Fruit fly (Drosophila melanogaster) whole organism, embryonic: ENCODE results near the gene CG17124.

ENCODE experiments used
- ATbp ChIP-seq: fragments of 200-800 bp; sonication (Bioruptor generic); optimal IDR thresholded peaks from 2 replicates; lab custom pipeline; 2017; ENCODE audit warnings: missing biosample characterization, mild to moderate bottlenecking, missing genetic modification characterization, missing genetic modification reagents
- Asciz ChIP-seq: fragments of 200-800 bp; sonication (Bioruptor generic); optimal IDR thresholded peaks from 2 replicates; lab custom pipeline; 2017; ENCODE audit warnings: missing biosample characterization, mild to moderate bottlenecking, missing genetic modification characterization, missing genetic modification reagents
- CG10274 ChIP-seq: fragments of 200-800 bp; sonication (Bioruptor generic); optimal IDR thresholded peaks from 3 replicates; lab custom pipeline; 2017; ENCODE audit warnings: missing biosample characterization, mild to moderate bottlenecking, missing genetic modification characterization
- CG10462 ChIP-seq: fragments of 200-800 bp; sonication (Bioruptor generic); optimal IDR thresholded peaks from 2 replicates; lab custom pipeline; 2016; ENCODE audit warnings: missing biosample characterization, missing genetic modification characterization
- CG10565 ChIP-seq: fragments of 200-800 bp; sonication (Bioruptor generic); optimal IDR thresholded peaks from 3 replicates; lab custom pipeline; 2016; ENCODE audit warnings: missing biosample characterization, mild to moderate bottlenecking, missing genetic modification characterization
- CG11456 ChIP-seq: fragments of 200-800 bp; sonication (Bioruptor generic); IDR thresholded peaks from 3 replicates; pipeline ENCODE4 v1.3.6; 2022; ENCODE audit warnings: missing biosample characterization, missing genetic modification characterization
- CG15011 ChIP-seq: fragments of 200-800 bp; sonication (Bioruptor generic); optimal IDR thresholded peaks from 3 replicates; lab custom pipeline; 2018; ENCODE audit warnings: missing biosample characterization, mild to moderate bottlenecking, missing genetic modification characterization
- CG2199 ChIP-seq: fragments of 200-800 bp; sonication (Bioruptor generic); IDR thresholded peaks from 3 replicates; pipeline ENCODE4 v1.3.6; 2022; ENCODE audit warnings: missing biosample characterization, missing genetic modification characterization
- CG30431 ChIP-seq: fragments of 200-800 bp; sonication (Bioruptor generic); optimal IDR thresholded peaks from 2 replicates; lab custom pipeline; 2017; ENCODE audit warnings: missing biosample characterization, missing genetic modification characterization
- CG31388 ChIP-seq: fragments of 200-800 bp; sonication (Bioruptor generic); optimal IDR thresholded peaks from 2 replicates; lab custom pipeline; 2016; ENCODE audit warnings: missing biosample characterization, missing genetic modification characterization
- CG32767 ChIP-seq: fragments of 200-800 bp; sonication (Bioruptor generic); IDR thresholded peaks from 2 replicates; pipeline ENCODE4 v1.3.6; 2022; ENCODE audit warnings: missing biosample characterization, missing genetic modification characterization
- CG4404 ChIP-seq: fragments of 200-800 bp; sonication (Bioruptor generic); IDR thresholded peaks from 2 replicates; pipeline ENCODE4 v1.3.6; 2022; ENCODE audit warnings: missing biosample characterization, missing genetic modification characterization
- CG5180 ChIP-seq: fragments of 200-800 bp; sonication (Bioruptor generic); optimal IDR thresholded peaks from 3 replicates; lab custom pipeline; 2017; ENCODE audit warnings: missing biosample characterization, missing genetic modification characterization, mild to moderate bottlenecking, moderate library complexity, missing genetic modification reagents
- CG5245 ChIP-seq: fragments of 200-800 bp; sonication (Bioruptor generic); optimal IDR thresholded peaks from 3 replicates; lab custom pipeline; 2016; ENCODE audit warnings: missing biosample characterization, missing genetic modification characterization
- CG7271 ChIP-seq: fragments of 200-800 bp; sonication (Bioruptor generic); optimal IDR thresholded peaks from 2 replicates; lab custom pipeline; 2018; ENCODE audit warnings: missing biosample characterization, mild to moderate bottlenecking, missing genetic modification characterization, moderate library complexity
- CG8089 ChIP-seq: fragments of 200-800 bp; sonication (Bioruptor generic); optimal IDR thresholded peaks from 3 replicates; lab custom pipeline; 2016; ENCODE audit warnings: missing biosample characterization, missing genetic modification characterization
- CG9876 ChIP-seq: fragments of 200-800 bp; sonication (Bioruptor generic); optimal IDR thresholded peaks from 2 replicates; lab custom pipeline; 2016; ENCODE audit warnings: missing biosample characterization, missing genetic modification characterization
- D ChIP-seq, 2 experiments: fragments of 200-800 bp in 1 of 2; fragments of >200 bp in 1 of 2; sonication (Bioruptor generic) in 1 of 2; optimal IDR thresholded peaks; 2 replicates in 1 of 2; 3 replicates in 1 of 2; lab custom pipeline; 2017; ENCODE audit warnings: mild to moderate bottlenecking in 1 of 2, missing biosample characterization in 1 of 2, missing genetic modification characterization in 1 of 2, missing genetic modification reagents in 1 of 2
- Deaf1 ChIP-seq: fragments of 200-800 bp; optimal IDR thresholded peaks from 3 replicates; lab custom pipeline; 2019; ENCODE audit warnings: missing biosample characterization, mild to moderate bottlenecking, missing genetic modification characterization, moderate library complexity
- Dfd ChIP-seq, 2 experiments: fragments of >200 bp; optimal IDR thresholded peaks; 2 replicates each; lab custom pipeline; 2017; ENCODE audit warnings: missing biosample characterization in 2 of 2, missing genetic modification characterization in 2 of 2
- Doc2 ChIP-seq: fragments of 200-800 bp; sonication (Bioruptor generic); IDR thresholded peaks from 2 replicates; pipeline ENCODE4 v1.3.6; 2022; ENCODE audit warnings: missing biosample characterization, missing genetic modification characterization
- Ets97D ChIP-seq: fragments of 200-800 bp; sonication (Bioruptor generic); optimal IDR thresholded peaks from 3 replicates; lab custom pipeline; 2016; ENCODE audit warnings: missing biosample characterization, missing genetic modification characterization
- HmgZ ChIP-seq: fragments of 200-800 bp; sonication (Bioruptor generic); optimal IDR thresholded peaks from 2 replicates; lab custom pipeline; 2018; ENCODE audit warnings: missing biosample characterization, mild to moderate bottlenecking, missing genetic modification characterization
- Kr ChIP-seq: fragments of 200-800 bp; sonication (Bioruptor generic); optimal IDR thresholded peaks from 2 replicates; lab custom pipeline; 2017; ENCODE audit warnings: missing biosample characterization, mild to moderate bottlenecking, missing genetic modification characterization
- Lpt ChIP-seq: fragments of >200 bp; optimal IDR thresholded peaks from 2 replicates; lab custom pipeline; 2018; ENCODE audit warnings: missing biosample characterization, missing genetic modification characterization
- Meics ChIP-seq: fragments of 200-800 bp; sonication (Bioruptor generic); optimal IDR thresholded peaks from 2 replicates; lab custom pipeline; 2017; ENCODE audit warnings: missing biosample characterization, mild to moderate bottlenecking, missing genetic modification characterization
- Ravus ChIP-seq: fragments of 200-800 bp; sonication (Bioruptor generic); IDR thresholded peaks from 2 replicates; pipeline ENCODE4 v1.3.6; 2022; ENCODE audit warnings: missing biosample characterization, missing genetic modification characterization
- Usf ChIP-seq: fragments of 200-800 bp; sonication (Bioruptor generic); optimal IDR thresholded peaks from 2 replicates; lab custom pipeline; 2017; ENCODE audit warnings: missing genotype, missing biosample characterization, missing genetic modification characterization
- Xbp1 ChIP-seq: fragments of 200-800 bp; sonication (Bioruptor generic); optimal IDR thresholded peaks from 3 replicates; lab custom pipeline; 2016; ENCODE audit warnings: missing biosample characterization, mild to moderate bottlenecking, missing genetic modification characterization
- abd-A ChIP-seq: fragments of 200-800 bp; sonication (Bioruptor generic); optimal IDR thresholded peaks from 3 replicates; lab custom pipeline; 2019; ENCODE audit warnings: missing biosample characterization, mild to moderate bottlenecking, missing genetic modification characterization, moderate library complexity
- ac ChIP-seq: fragments of 200-800 bp; sonication (Bioruptor generic); optimal IDR thresholded peaks from 3 replicates; lab custom pipeline; 2017; ENCODE audit warnings: missing biosample characterization, mild to moderate bottlenecking, missing genetic modification characterization
- az2 ChIP-seq: fragments of 200-800 bp; sonication (Bioruptor generic); optimal IDR thresholded peaks from 3 replicates; lab custom pipeline; 2016; ENCODE audit warnings: missing biosample characterization, missing genetic modification characterization
- bcd ChIP-seq: fragments of 200-800 bp; sonication (Bioruptor generic); optimal IDR thresholded peaks from 2 replicates; lab custom pipeline; 2017; ENCODE audit warnings: missing biosample characterization, mild to moderate bottlenecking, missing genetic modification characterization
- cad ChIP-seq: fragments of >200 bp; optimal IDR thresholded peaks from 2 replicates; lab custom pipeline; 2017; ENCODE audit warnings: missing biosample characterization, missing genetic modification characterization
- chn ChIP-seq: fragments of 200-800 bp; sonication (Bioruptor generic); optimal IDR thresholded peaks from 2 replicates; lab custom pipeline; 2016; ENCODE audit warnings: missing biosample characterization, missing genetic modification characterization
- corto ChIP-seq: fragments of 200-800 bp; sonication (Bioruptor generic); optimal IDR thresholded peaks from 2 replicates; lab custom pipeline; 2016; ENCODE audit warnings: missing biosample characterization, mild to moderate bottlenecking, missing genetic modification characterization, moderate library complexity
- disco-r ChIP-seq: fragments of 200-800 bp; sonication (Bioruptor generic); optimal IDR thresholded peaks from 2 replicates; lab custom pipeline; 2016; ENCODE audit warnings: missing biosample characterization, missing genetic modification characterization
- gce ChIP-seq: fragments of 200-800 bp; sonication (Bioruptor generic); IDR thresholded peaks from 3 replicates; pipeline ENCODE4 v1.3.6; 2022; ENCODE audit warnings: missing biosample characterization, missing genetic modification characterization
- ind ChIP-seq: fragments of 200-800 bp; sonication (Bioruptor generic); optimal IDR thresholded peaks from 3 replicates; lab custom pipeline; 2016; ENCODE audit warnings: missing biosample characterization, missing genetic modification characterization
- lov ChIP-seq, 2 experiments: fragments of 200-800 bp in 1 of 2; fragments of >200 bp in 1 of 2; sonication (Bioruptor generic) in 1 of 2; IDR thresholded peaks in 1 of 2; optimal IDR thresholded peaks in 1 of 2; 2 replicates in 1 of 2; 3 replicates in 1 of 2; pipeline versions ENCODE4 v1.3.6 to Lab custom; 2017 to 2022; ENCODE audit warnings: missing biosample characterization in 1 of 2, missing genetic modification characterization in 1 of 2
- nerfin-1 ChIP-seq: fragments of 200-800 bp; sonication (Bioruptor generic); optimal IDR thresholded peaks from 3 replicates; lab custom pipeline; 2019; ENCODE audit warnings: missing biosample characterization, mild to moderate bottlenecking, missing genetic modification characterization, moderate library complexity
- oc ChIP-seq: fragments of 200-800 bp; sonication (Bioruptor generic); optimal IDR thresholded peaks from 2 replicates; lab custom pipeline; 2018; ENCODE audit warnings: missing biosample characterization, mild to moderate bottlenecking, missing genetic modification characterization, moderate library complexity
- onecut ChIP-seq: fragments of 200-800 bp; sonication (Bioruptor generic); IDR thresholded peaks from 2 replicates; pipeline ENCODE4 v1.3.6; 2022; ENCODE audit warnings: missing biosample characterization, missing genetic modification characterization
- pzg ChIP-seq: fragments of 200-800 bp; sonication (Bioruptor generic); optimal IDR thresholded peaks from 3 replicates; lab custom pipeline; 2018; ENCODE audit warnings: missing biosample characterization, mild to moderate bottlenecking, missing genetic modification characterization, moderate library complexity
- ro ChIP-seq: fragments of 200-800 bp; sonication (Bioruptor generic); IDR thresholded peaks from 2 replicates; pipeline ENCODE4 v1.3.6; 2022; ENCODE audit warnings: missing biosample characterization, missing genetic modification characterization
- sens-2 ChIP-seq: fragments of 200-800 bp; sonication (Bioruptor generic); IDR thresholded peaks from 2 replicates; pipeline ENCODE4 v1.3.6; 2022; ENCODE audit warnings: missing biosample characterization, missing genetic modification characterization
- slbo ChIP-seq: fragments of 200-800 bp; sonication (Bioruptor generic); IDR thresholded peaks from 2 replicates; pipeline ENCODE4 v1.3.6; 2022; ENCODE audit warnings: missing biosample characterization, missing genetic modification characterization
- stc ChIP-seq: fragments of 200-800 bp; sonication (Bioruptor generic); IDR thresholded peaks from 2 replicates; pipeline ENCODE4 v1.3.6; 2022; ENCODE audit warnings: missing biosample characterization, missing genetic modification characterization
- sug ChIP-seq: fragments of 200-800 bp; optimal IDR thresholded peaks from 2 replicates; lab custom pipeline; 2019; ENCODE audit warnings: missing biosample characterization, mild to moderate bottlenecking, missing genetic modification characterization, moderate library complexity
- tgo ChIP-seq: fragments of 200-800 bp; sonication (Bioruptor generic); IDR thresholded peaks from 3 replicates; pipeline ENCODE4 v1.3.6; 2022; ENCODE audit warnings: missing biosample characterization, missing genetic modification characterization
- vfl ChIP-seq: fragments of 200-800 bp; sonication (Bioruptor generic); optimal IDR thresholded peaks from 2 replicates; lab custom pipeline; 2016; ENCODE audit warnings: missing biosample characterization, missing genetic modification characterization

Gene CG17124

DNA sequence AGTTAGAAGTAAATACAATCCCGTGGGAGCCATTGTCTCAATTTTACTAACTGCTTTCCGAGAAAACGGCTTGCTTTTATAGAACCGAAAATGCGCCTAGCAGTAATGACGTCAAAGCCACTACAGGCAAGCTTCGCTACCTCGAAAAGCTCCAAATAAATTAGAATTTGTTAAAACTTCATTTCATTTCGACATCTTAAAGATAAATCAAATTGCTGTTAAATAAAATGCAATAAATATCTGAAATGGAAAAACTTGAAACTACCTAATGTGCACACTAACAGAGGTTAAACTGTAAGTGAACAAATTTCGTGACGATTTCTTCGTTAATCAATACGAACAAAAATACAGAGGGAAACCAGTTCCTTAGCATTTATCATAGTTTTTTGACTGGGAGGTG, 58.1 kb downstream of the CG17124 start, which contains the start of gene CG7300 (continued):
- TF ChIP-seq stc (GFP tag; lab: Robert Waterston, UW) (no peak; the same call in 1 of the 2 replicates), ind (peak; percentile 63), chn (GFP tag; lab: Kevin White, UChicago) (peak; percentile 17), disco-r (no peak), CG11456 (GFP tag; lab: Robert Waterston, UW) (peak; percentile 76), CG10462 (peak; percentile 10), abd-A (tag; lab: Kevin White, UChicago) (no peak), corto (no peak), CG32767 (GFP tag; lab: Robert Waterston, UW) (no peak), ro (no peak), Ets97D (GFP tag; lab: Kevin White, UChicago) (no peak), Kr (GFP tag; lab: Kevin White, UChicago) (no peak), sug (tag; lab: Kevin White, UChicago) (no peak), CG5180 (GFP tag; lab: Kevin White, UChicago) (no peak), ac (no peak), CG8089 (GFP tag; lab: Kevin White, UChicago) (no peak), az2 (GFP tag; lab: Kevin White, UChicago) (peak; percentile 31), ATbp (GFP tag; lab: Kevin White, UChicago) (peak; percentile 29), CG15011 (GFP tag; lab: Kevin White, UChicago) (no peak), CG10274 (GFP tag; lab: Kevin White, UChicago) (peak; percentile 9), HmgZ (tag; lab: Kevin White, UChicago) (peak; percentile 20), Asciz (GFP tag; lab: Kevin White, UChicago) (no peak), nerfin-1 (tag; lab: Kevin White, UChicago) (no peak), Ravus (GFP tag; lab: Robert Waterston, UW) (peak; percentile 26; the same call in 1 of the 2 replicates), lov (optimal IDR thresholded peaks at IDR 0.05; lab: Kevin White, UChicago) (no peak), lov (GFP tag; IDR thresholded peaks at IDR 0.05; lab: Robert Waterston, UW) (no peak), tgo (GFP tag; lab: Robert Waterston, UW) (peak; percentile 65), oc (tag; lab: Kevin White, UChicago) (peak; percentile 39), Xbp1 (GFP tag; lab: Kevin White, UChicago) (peak; percentile 56), Dfd (GFP tag; optimal IDR thresholded peaks at IDR 0.05; lab: Kevin White, UChicago) (no peak), D (optimal IDR thresholded peaks at IDR 0.05; lab: Kevin White, UChicago) (no peak), D (GFP tag; optimal IDR thresholded peaks at IDR 0.05; lab: Kevin White, UChicago) (peak; percentile 0), CG7271 (no peak), Meics (peak; percentile 68), gce (GFP tag; lab: Robert Waterston, UW) (no peak), CG5245 (GFP tag; lab: Kevin White, UChicago) (no peak), CG31388 (GFP tag; lab: Kevin White, UChicago) (peak; percentile 27), pzg (GFP tag; lab: Kevin White, UChicago) (no peak), cad (GFP tag; lab: Kevin White, UChicago) (no peak), vfl (GFP tag; lab: Kevin White, UChicago) (no peak), Usf (GFP tag; lab: Kevin White, UChicago) (no peak), Deaf1 (tag; lab: Kevin White, UChicago) (no peak), CG4404 (GFP tag; lab: Robert Waterston, UW) (no peak), CG10565 (GFP tag; lab: Kevin White, UChicago) (no peak), Lpt (no peak), slbo (GFP tag; lab: Robert Waterston, UW) (peak; percentile 81), sens-2 (GFP tag; lab: Robert Waterston, UW) (no peak), CG30431 (GFP tag; lab: Kevin White, UChicago) (peak; percentile 9), CG2199 (GFP tag; lab: Robert Waterston, UW) (no peak), Doc2 (GFP tag; lab: Robert Waterston, UW) (no peak), onecut (GFP tag; lab: Robert Waterston, UW) (no peak), bcd (peak; percentile 58), CG9876 (GFP tag; lab: Kevin White, UChicago) (no peak)
